Worm (Caenorhabditis elegans): ENCODE data around the gene clec-34.

clec-34 gene

DNA sequence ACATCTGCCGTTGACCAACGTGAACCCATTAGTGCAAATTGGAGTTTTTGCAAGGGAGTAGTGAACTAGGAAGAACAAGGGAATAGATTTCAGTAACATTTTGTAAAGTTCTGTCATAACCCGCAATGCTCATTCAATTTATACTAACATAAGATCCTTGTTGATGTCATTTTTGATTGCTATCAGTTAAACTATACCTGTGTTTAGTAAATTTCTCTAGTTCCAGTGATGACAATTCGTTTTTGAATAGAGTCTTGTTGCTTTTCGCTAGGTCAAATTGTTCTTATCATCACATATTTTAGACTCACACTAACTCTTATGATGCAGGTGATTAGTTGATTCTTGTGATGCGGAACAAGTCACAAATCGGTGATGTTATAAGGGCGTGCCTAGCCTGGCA is 29.0 kb upstream of the clec-34 start, which contains the start of gene clec-9:
clec-9 (minus strand) TSS at position 101 of the 400 bp plus-strand sequence.
- no peak for TF ChIP-seq attf-5 (GFP tag; optimal IDR thresholded peaks at IDR 0.05)
- no peak for TF ChIP-seq lir-1 (GFP tag; conservative IDR thresholded peaks at IDR 0.05)
- no peak for TF ChIP-seq rec-8 (tag; optimal IDR thresholded peaks at IDR 0.05)
- TF ChIP-seq gei-17 (GFP tag; optimal IDR thresholded peaks at IDR 0.05), result no peak
- TF ChIP-seq atf-7 (tag; optimal IDR thresholded peaks at IDR 0.05), result no peak
- TF ChIP-seq nfya-2 (GFP tag; IDR thresholded peaks at IDR 0.05), result no peak
- no peak for TF ChIP-seq ama-1 (optimal IDR thresholded peaks at IDR 0.05)
- TF ChIP-seq ama-1 (GFP tag; optimal IDR thresholded peaks at IDR 0.05), result no peak
- no peak for TF ChIP-seq Y79H2A.3 (GFP tag; conservative IDR thresholded peaks at IDR 0.05)
- TF ChIP-seq F23B12.7 (tag; optimal IDR thresholded peaks at IDR 0.05; ENCODE audit: insufficient read depth), result no peak
- TF ChIP-seq lin-54 (GFP tag; optimal IDR thresholded peaks at IDR 0.05), result no peak
- no peak for TF ChIP-seq madf-10 (tag; optimal IDR thresholded peaks at IDR 0.05)
- TF ChIP-seq ztf-22 (GFP tag; optimal IDR thresholded peaks at IDR 0.05), result no peak
- no peak for TF ChIP-seq him-1 (tag; optimal IDR thresholded peaks at IDR 0.05)
- TF ChIP-seq ceh-40 (GFP tag; IDR thresholded peaks at IDR 0.05), result no peak
- no peak for TF ChIP-seq athp-1 (tag; optimal IDR thresholded peaks at IDR 0.05)
- TF ChIP-seq D2030.7 (GFP tag; IDR thresholded peaks at IDR 0.05), result no peak
- no peak for TF ChIP-seq Y53F4B.3 (GFP tag; IDR thresholded peaks at IDR 0.05)
- TF ChIP-seq hlh-12 (tag; optimal IDR thresholded peaks at IDR 0.05), result no peak
- TF ChIP-seq aptf-2 (GFP tag; conservative IDR thresholded peaks at IDR 0.05), result no peak
- no peak for TF ChIP-seq F33H1.4 (GFP tag; IDR thresholded peaks at IDR 0.05)

DNA sequence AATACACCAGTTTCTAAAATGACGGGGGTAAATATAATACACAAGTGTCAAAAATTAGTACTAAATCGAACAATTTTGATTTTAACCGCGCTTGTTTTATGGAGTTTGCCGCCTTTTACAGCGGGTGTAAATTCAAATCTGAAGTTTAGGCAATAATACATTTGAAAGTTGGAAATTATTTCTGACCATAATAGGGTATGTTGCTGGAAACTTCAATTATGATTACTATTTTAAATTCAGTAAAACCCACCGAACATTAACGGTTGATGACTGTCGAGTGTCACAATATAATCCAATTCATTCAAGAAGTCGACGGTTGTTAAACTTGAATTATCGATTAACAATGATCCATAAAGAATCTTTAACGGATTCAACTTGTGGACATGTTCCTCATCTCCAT is 21.8 kb upstream of the clec-34 start:
- no peak for TF ChIP-seq lin-35 (GFP tag; optimal IDR thresholded peaks at IDR 0.05)
- TF ChIP-seq ztf-28 (GFP tag; IDR thresholded peaks at IDR 0.05), result no peak
- no peak for TF ChIP-seq Y53F4B.3 (GFP tag; IDR thresholded peaks at IDR 0.05)
- no peak for TF ChIP-seq pha-4 (tag; optimal IDR thresholded peaks at IDR 0.05)
- TF ChIP-seq ceh-27 (GFP tag; optimal IDR thresholded peaks at IDR 0.05), result no peak
- no peak for TF ChIP-seq tbp1 (GFP tag; optimal IDR thresholded peaks at IDR 0.05)
- TF ChIP-seq hmg-20 (GFP tag; IDR thresholded peaks at IDR 0.05), result no peak
- no peak for TF ChIP-seq hsf-1 (GFP tag; IDR thresholded peaks at IDR 0.05)
- no peak for TF ChIP-seq ZK185.1 (tag; optimal IDR thresholded peaks at IDR 0.05; ENCODE audit: poor library complexity, severe bottlenecking)
- TF ChIP-seq sea-2 (GFP tag; IDR thresholded peaks at IDR 0.05), result no peak
- no peak for TF ChIP-seq nhr-27 (tag; optimal IDR thresholded peaks at IDR 0.05)
- TF ChIP-seq ztf-6 (GFP tag; IDR thresholded peaks at IDR 0.05), result no peak
- no peak for TF ChIP-seq dpff-1 (tag; optimal IDR thresholded peaks at IDR 0.05)
- no peak for TF ChIP-seq ztf-25 (GFP tag; IDR thresholded peaks at IDR 0.05)
- no peak for TF ChIP-seq let-526 (GFP tag; IDR thresholded peaks at IDR 0.05)
- no peak for TF ChIP-seq F10E7.11 (tag; optimal IDR thresholded peaks at IDR 0.05)
- TF ChIP-seq let-607 (tag; optimal IDR thresholded peaks at IDR 0.05), result no peak

DNA sequence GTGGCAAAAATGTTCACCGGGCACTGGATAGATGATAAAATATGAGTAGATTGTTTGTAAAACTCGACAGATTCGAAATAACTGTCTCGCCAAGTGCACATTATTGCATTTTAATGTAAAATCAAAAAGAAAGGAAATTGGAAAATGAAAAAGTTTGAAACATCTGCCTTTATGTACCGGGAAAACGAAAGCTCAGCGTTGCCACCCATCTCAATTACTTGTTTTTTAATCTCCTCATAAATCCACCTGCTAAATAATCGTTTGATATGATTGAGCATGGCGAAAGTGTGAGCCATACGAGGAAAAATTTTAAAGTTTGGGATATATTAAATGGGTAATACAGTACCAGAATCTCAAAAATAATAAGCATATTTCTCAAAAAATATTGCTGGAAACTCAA is 19.0 kb upstream of the clec-34 start, which contains the start of gene srh-137:
srh-137 (minus strand) TSS at position 101 of the 400 bp plus-strand sequence.
- TF ChIP-seq pbrm-1 (GFP tag; IDR thresholded peaks at IDR 0.05) (no peak), aptf-2 (GFP tag; conservative IDR thresholded peaks at IDR 0.05) (no peak), F23B12.7 (tag; optimal IDR thresholded peaks at IDR 0.05; ENCODE audit: insufficient read depth) (no peak), lin-54 (GFP tag; optimal IDR thresholded peaks at IDR 0.05) (no peak), ceh-91 (GFP tag; IDR thresholded peaks at IDR 0.05) (no peak), cebp-2 (GFP tag; IDR thresholded peaks at IDR 0.05) (no peak), lin-35 (GFP tag; optimal IDR thresholded peaks at IDR 0.05) (no peak), dpl-1 (GFP tag; optimal IDR thresholded peaks at IDR 0.05) (no peak), zim-3 (tag; optimal IDR thresholded peaks at IDR 0.05) (no peak), die-1 (tag; optimal IDR thresholded peaks at IDR 0.05) (no peak), hlh-12 (tag; optimal IDR thresholded peaks at IDR 0.05) (no peak), snpc-4 (GFP tag; optimal IDR thresholded peaks at IDR 0.05) (no peak), snpc-4 (tag; optimal IDR thresholded peaks at IDR 0.05) (no peak), nfyb-1 (GFP tag; IDR thresholded peaks at IDR 0.05) (no peak), Y56A3A.18 (GFP tag; IDR thresholded peaks at IDR 0.05) (no peak), T26A5.8 (tag; optimal IDR thresholded peaks at IDR 0.05) (no peak), ekl-4 (GFP tag; IDR thresholded peaks at IDR 0.05) (no peak), nfya-2 (GFP tag; IDR thresholded peaks at IDR 0.05) (no peak)
